Fruit fly (Drosophila melanogaster) whole organism, embryonic: ENCODE results near the gene Cul5.

ENCODE experiments used
- Ada2b ChIP-seq: fragments of 200-800 bp; sonication (Bioruptor generic); IDR thresholded peaks from 2 replicates; pipeline ENCODE4 v1.3.6; 2022; ENCODE audit warnings: missing biosample characterization, missing genetic modification characterization
- CG10366 ChIP-seq: fragments of 200-800 bp; sonication (Bioruptor generic); IDR thresholded peaks from 2 replicates; pipeline ENCODE4 v1.3.6; 2022; ENCODE audit warnings: missing biosample characterization, missing genetic modification characterization
- CG11085 ChIP-seq: fragments of 200-800 bp; sonication (Bioruptor generic); IDR thresholded peaks from 2 replicates; pipeline ENCODE4 v1.3.6; 2022; ENCODE audit warnings: missing biosample characterization, missing genetic modification characterization
- CG11456 ChIP-seq: fragments of 200-800 bp; sonication (Bioruptor generic); IDR thresholded peaks from 3 replicates; pipeline ENCODE4 v1.3.6; 2022; ENCODE audit warnings: missing biosample characterization, missing genetic modification characterization
- CG12071 ChIP-seq: fragments of 200-800 bp; sonication (Bioruptor generic); optimal IDR thresholded peaks from 3 replicates; lab custom pipeline; 2018; ENCODE audit warnings: missing biosample characterization, mild to moderate bottlenecking, missing genetic modification characterization
- CG12155 ChIP-seq: fragments of 200-800 bp; sonication (Bioruptor generic); optimal IDR thresholded peaks from 3 replicates; lab custom pipeline; 2016; ENCODE audit warnings: missing biosample characterization, missing genetic modification characterization
- CG13123 ChIP-seq: fragments of 200-800 bp; sonication (Bioruptor generic); optimal IDR thresholded peaks from 2 replicates; lab custom pipeline; 2016; ENCODE audit warnings: missing biosample characterization, missing genetic modification characterization
- CG14710 ChIP-seq: fragments of 200-800 bp; sonication (Bioruptor generic); optimal IDR thresholded peaks from 3 replicates; lab custom pipeline; 2019; ENCODE audit warnings: missing biosample characterization, mild to moderate bottlenecking, missing genetic modification characterization, moderate library complexity
- CG16813 ChIP-seq: fragments of 200-800 bp; sonication (Bioruptor generic); IDR thresholded peaks from 3 replicates; pipeline ENCODE4 v1.3.6; 2022; ENCODE audit warnings: missing biosample characterization, missing genetic modification characterization; ENCODE audit not compliant: partially characterized antibody
- CG16815 ChIP-seq: fragments of 200-800 bp; sonication (Bioruptor generic); optimal IDR thresholded peaks from 3 replicates; lab custom pipeline; 2017; ENCODE audit warnings: missing biosample characterization, mild to moderate bottlenecking, missing genetic modification characterization
- CG18262 ChIP-seq: fragments of 200-800 bp; optimal IDR thresholded peaks from 3 replicates; lab custom pipeline; 2019; ENCODE audit warnings: missing biosample characterization, mild to moderate bottlenecking, missing genetic modification characterization, moderate library complexity
- CG18599 ChIP-seq: fragments of 200-800 bp; sonication (Bioruptor generic); optimal IDR thresholded peaks from 3 replicates; lab custom pipeline; 2017; ENCODE audit warnings: missing biosample characterization, missing genetic modification characterization, mild to moderate bottlenecking, moderate library complexity, missing genetic modification reagents
- CG18764 ChIP-seq: fragments of 200-800 bp; sonication (Bioruptor generic); optimal IDR thresholded peaks from 3 replicates; lab custom pipeline; 2016; ENCODE audit warnings: missing biosample characterization, missing genetic modification characterization
- CG33213 ChIP-seq: fragments of 200-800 bp; sonication (Bioruptor generic); optimal IDR thresholded peaks from 3 replicates; lab custom pipeline; 2016; ENCODE audit warnings: missing biosample characterization, missing genetic modification characterization
- CG3726 ChIP-seq: fragments of 200-800 bp; sonication (Bioruptor generic); IDR thresholded peaks from 3 replicates; pipeline ENCODE4, ENCODE4 v1.3.6; 2022; ENCODE audit warnings: missing biosample characterization, missing genetic modification characterization
- CG5180 ChIP-seq: fragments of 200-800 bp; sonication (Bioruptor generic); optimal IDR thresholded peaks from 3 replicates; lab custom pipeline; 2017; ENCODE audit warnings: missing biosample characterization, missing genetic modification characterization, mild to moderate bottlenecking, moderate library complexity, missing genetic modification reagents
- CG5245 ChIP-seq: fragments of 200-800 bp; sonication (Bioruptor generic); optimal IDR thresholded peaks from 3 replicates; lab custom pipeline; 2016; ENCODE audit warnings: missing biosample characterization, missing genetic modification characterization
- Dbx ChIP-seq: fragments of 200-800 bp; sonication (Bioruptor generic); IDR thresholded peaks from 3 replicates; pipeline ENCODE4 v1.3.6; 2022; ENCODE audit warnings: missing biosample characterization, missing genetic modification characterization
- E2f1 ChIP-seq: fragments of 200-800 bp; sonication (Bioruptor generic); IDR thresholded peaks from 2 replicates; pipeline ENCODE4 v1.3.6; 2022; ENCODE audit warnings: missing biosample characterization, missing genetic modification characterization
- ERR ChIP-seq: fragments of 200-800 bp; sonication (Bioruptor generic); optimal IDR thresholded peaks from 2 replicates; lab custom pipeline; 2016; ENCODE audit warnings: missing biosample characterization, missing genetic modification characterization
- GATAe ChIP-seq: fragments of 200-800 bp; sonication (Bioruptor generic); conservative IDR thresholded peaks from 2 replicates; pipeline ENCODE4 v1.3.6; 2022; ENCODE audit warnings: missing biosample characterization, missing genetic modification characterization
- H2.0 ChIP-seq: fragments of 200-800 bp; sonication (Bioruptor generic); IDR thresholded peaks from 2 replicates; pipeline ENCODE4 v1.3.6; 2022; ENCODE audit warnings: missing biosample characterization, missing genetic modification characterization
- HLH4C ChIP-seq: fragments of 200-800 bp; sonication (Bioruptor generic); IDR thresholded peaks from 3 replicates; pipeline ENCODE4 v1.3.6; 2022; ENCODE audit warnings: missing biosample characterization, missing genetic modification characterization; ENCODE audit not compliant: partially characterized antibody
- HmgZ ChIP-seq: fragments of 200-800 bp; sonication (Bioruptor generic); optimal IDR thresholded peaks from 2 replicates; lab custom pipeline; 2018; ENCODE audit warnings: missing biosample characterization, mild to moderate bottlenecking, missing genetic modification characterization
- Hsf ChIP-seq: fragments of 200-800 bp; sonication (Bioruptor generic); optimal IDR thresholded peaks from 3 replicates; lab custom pipeline; 2016; ENCODE audit warnings: missing biosample characterization, missing genetic modification characterization
- Lhr ChIP-seq: fragments of 200-800 bp; sonication (Bioruptor generic); optimal IDR thresholded peaks from 3 replicates; lab custom pipeline; 2017; ENCODE audit warnings: mild to moderate bottlenecking, missing biosample characterization, missing genetic modification reagents, missing genetic modification characterization
- Meics ChIP-seq: fragments of 200-800 bp; sonication (Bioruptor generic); optimal IDR thresholded peaks from 2 replicates; lab custom pipeline; 2017; ENCODE audit warnings: missing biosample characterization, mild to moderate bottlenecking, missing genetic modification characterization
- Sox102F ChIP-seq: fragments of 200-800 bp; sonication (Bioruptor generic); optimal IDR thresholded peaks from 2 replicates; lab custom pipeline; 2018; ENCODE audit warnings: missing biosample characterization, mild to moderate bottlenecking, missing genetic modification characterization, moderate library complexity
- Trl ChIP-seq, 3 experiments: fragments of >200 bp in 2 of 3; fragments of 200-800 bp in 1 of 3; sonication (Bioruptor generic) in 1 of 3; optimal IDR thresholded peaks; 2 replicates in 1 of 3; 3 replicates in 2 of 3; lab custom pipeline; 2016 to 2017; ENCODE audit warnings: missing biosample characterization in 1 of 3, missing genetic modification characterization in 1 of 3
- Vsx1 ChIP-seq: fragments of 200-800 bp; sonication (Bioruptor generic); optimal IDR thresholded peaks from 2 replicates; lab custom pipeline; 2017; ENCODE audit warnings: missing biosample characterization, mild to moderate bottlenecking, missing genetic modification characterization, missing genetic modification reagents
- cato ChIP-seq: fragments of 200-800 bp; sonication (Bioruptor generic); optimal IDR thresholded peaks from 2 replicates; lab custom pipeline; 2016; ENCODE audit warnings: missing biosample characterization, missing genetic modification characterization, borderline replicate concordance
- cwo ChIP-seq: fragments of 200-800 bp; sonication (Bioruptor generic); optimal IDR thresholded peaks from 3 replicates; lab custom pipeline; 2017; ENCODE audit warnings: missing biosample characterization, missing genetic modification characterization, mild to moderate bottlenecking, moderate library complexity, missing genetic modification reagents
- da ChIP-seq: fragments of 200-800 bp; sonication (Bioruptor generic); optimal IDR thresholded peaks from 2 replicates; lab custom pipeline; 2016; ENCODE audit warnings: missing biosample characterization, missing genetic modification characterization
- fd102C ChIP-seq: fragments of 200-800 bp; sonication (Bioruptor generic); optimal IDR thresholded peaks from 2 replicates; lab custom pipeline; 2018; ENCODE audit warnings: missing biosample characterization, mild to moderate bottlenecking, missing genetic modification characterization, moderate library complexity
- fd3F ChIP-seq: fragments of 200-800 bp; sonication (Bioruptor generic); optimal IDR thresholded peaks from 2 replicates; lab custom pipeline; 2018; ENCODE audit warnings: missing biosample characterization, mild to moderate bottlenecking, missing genetic modification characterization, moderate library complexity
- gfzf ChIP-seq: fragments of 200-800 bp; sonication (Bioruptor generic); optimal IDR thresholded peaks from 2 replicates; lab custom pipeline; 2016; ENCODE audit warnings: missing biosample characterization, mild to moderate bottlenecking, missing genetic modification characterization, moderate library complexity
- lola ChIP-seq, 3 experiments: fragments of >200 bp in 2 of 3; fragments of 200-800 bp in 1 of 3; sonication (Bioruptor generic) in 1 of 3; optimal IDR thresholded peaks; 2 replicates each; lab custom pipeline; 2017 to 2019; ENCODE audit warnings: missing biosample characterization in 3 of 3, missing genetic modification characterization in 3 of 3, mild to moderate bottlenecking in 1 of 3, moderate library complexity in 1 of 3
- lov ChIP-seq, 2 experiments: fragments of 200-800 bp in 1 of 2; fragments of >200 bp in 1 of 2; sonication (Bioruptor generic) in 1 of 2; IDR thresholded peaks in 1 of 2; optimal IDR thresholded peaks in 1 of 2; 2 replicates in 1 of 2; 3 replicates in 1 of 2; pipeline versions ENCODE4 v1.3.6 to Lab custom; 2017 to 2022; ENCODE audit warnings: missing biosample characterization in 1 of 2, missing genetic modification characterization in 1 of 2
- oc ChIP-seq: fragments of 200-800 bp; sonication (Bioruptor generic); optimal IDR thresholded peaks from 2 replicates; lab custom pipeline; 2018; ENCODE audit warnings: missing biosample characterization, mild to moderate bottlenecking, missing genetic modification characterization, moderate library complexity
- org-1 ChIP-seq: fragments of 200-800 bp; sonication (Bioruptor generic); optimal IDR thresholded peaks from 2 replicates; lab custom pipeline; 2017; ENCODE audit warnings: missing biosample characterization, missing genetic modification characterization
- pan ChIP-seq, 4 experiments: fragments of >200 bp in 3 of 4; fragments of 200-800 bp in 1 of 4; sonication (Bioruptor generic) in 1 of 4; optimal IDR thresholded peaks in 3 of 4; IDR thresholded peaks in 1 of 4; 2 replicates each; pipeline versions ENCODE4 v1.3.6 to Lab custom; 2017 to 2022; ENCODE audit warnings: missing biosample characterization in 2 of 4, missing genetic modification characterization in 2 of 4, mixed read lengths in 1 of 4
- pzg ChIP-seq: fragments of 200-800 bp; sonication (Bioruptor generic); optimal IDR thresholded peaks from 3 replicates; lab custom pipeline; 2018; ENCODE audit warnings: missing biosample characterization, mild to moderate bottlenecking, missing genetic modification characterization, moderate library complexity
- repo ChIP-seq: fragments of 200-800 bp; sonication (Bioruptor generic); optimal IDR thresholded peaks from 2 replicates; lab custom pipeline; 2016; ENCODE audit warnings: missing biosample characterization, missing genetic modification characterization
- sd ChIP-seq: fragments of 200-800 bp; sonication (Bioruptor generic); optimal IDR thresholded peaks from 3 replicates; lab custom pipeline; 2018; ENCODE audit warnings: missing biosample characterization, mild to moderate bottlenecking, missing genetic modification characterization, moderate library complexity
- sna ChIP-seq: fragments of 200-800 bp; sonication (Bioruptor generic); IDR thresholded peaks from 2 replicates; pipeline ENCODE4 v1.3.6; 2022; ENCODE audit warnings: missing biosample characterization, missing genetic modification characterization; ENCODE audit not compliant: partially characterized antibody
- sug ChIP-seq: fragments of 200-800 bp; optimal IDR thresholded peaks from 2 replicates; lab custom pipeline; 2019; ENCODE audit warnings: missing biosample characterization, mild to moderate bottlenecking, missing genetic modification characterization, moderate library complexity
- wdn ChIP-seq: fragments of 200-800 bp; sonication (Bioruptor generic); IDR thresholded peaks from 2 replicates; pipeline ENCODE4 v1.3.6; 2022; ENCODE audit warnings: missing biosample characterization, missing genetic modification characterization

Gene Cul5

DNA sequence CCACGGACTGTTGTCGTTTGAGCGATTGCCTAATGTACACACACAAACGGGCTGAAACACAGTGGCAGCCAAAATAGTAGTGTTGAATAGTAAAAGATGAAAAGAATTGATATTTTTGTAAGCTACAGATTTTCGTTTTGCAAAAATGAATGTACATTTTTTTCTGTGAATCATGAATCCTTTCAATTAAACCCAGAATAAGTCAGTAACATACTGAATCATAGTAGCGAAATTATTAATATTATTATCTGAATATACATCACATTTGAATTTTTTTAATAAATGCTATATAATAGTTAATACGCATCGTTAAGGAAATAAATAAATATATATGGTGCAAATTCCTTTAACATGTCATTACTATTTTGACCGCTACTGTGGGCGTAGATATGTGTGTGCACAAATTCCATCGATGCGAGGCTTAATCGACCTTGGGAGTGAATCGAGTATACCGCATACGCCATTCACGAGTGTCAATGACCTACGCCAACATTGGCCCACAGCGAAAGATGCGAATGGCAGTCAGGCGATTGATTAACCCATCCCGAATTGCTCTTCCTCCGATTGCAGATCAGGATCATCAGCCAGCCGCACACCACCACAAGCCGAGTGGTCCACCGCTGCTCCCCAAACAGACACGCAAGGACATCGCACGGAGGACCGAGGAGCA lies 22.1 kb downstream of the Cul5 start (continued):
- TF ChIP-seq HLH4C (no peak), CG18599 (GFP tag; lab: Kevin White, UChicago) (no peak), sna (GFP tag; lab: Robert Waterston, UW) (no peak), sd (no peak), pan (optimal IDR thresholded peaks at IDR 0.05; lab: Kevin White, UChicago) (no peak), pan (GFP tag; optimal IDR thresholded peaks at IDR 0.05 in 1 of 2, IDR thresholded peaks at IDR 0.05 in 1 of 2) (peak in 1 of 2 experiments; percentile 44), CG5180 (GFP tag; lab: Kevin White, UChicago) (no peak), Hsf (GFP tag; lab: Kevin White, UChicago) (peak; percentile 32), gfzf (GFP tag; lab: Kevin White, UChicago) (no peak), HmgZ (tag; lab: Kevin White, UChicago) (peak; percentile 71), CG3726 (GFP tag; lab: Robert Waterston, UW) (0 out of 3 replicates have a peak, but pooled peaks have one; percentile 49), Lhr (GFP tag; lab: Kevin White, UChicago) (no peak), CG12071 (GFP tag; lab: Kevin White, UChicago) (no peak), E2f1 (GFP tag; lab: Robert Waterston, UW) (peak; percentile 54), CG5245 (GFP tag; lab: Kevin White, UChicago) (no peak), fd3F (GFP tag; lab: Kevin White, UChicago) (peak; percentile 57), cato (GFP tag; lab: Kevin White, UChicago) (peak; percentile 25), Vsx1 (GFP tag; lab: Kevin White, UChicago) (no peak), CG10366 (GFP tag; lab: Robert Waterston, UW) (peak; percentile 48; the same call in 1 of the 2 replicates), oc (tag; lab: Kevin White, UChicago) (no peak), ERR (no peak), Meics (GFP tag; lab: Kevin White, UChicago) (peak; percentile 78), CG12155 (GFP tag; lab: Kevin White, UChicago) (peak; percentile 39), CG11456 (GFP tag; lab: Robert Waterston, UW) (no peak), Ada2b (GFP tag; lab: Robert Waterston, UW) (peak; percentile 28), Trl (optimal IDR thresholded peaks at IDR 0.05; lab: Kevin White, UChicago) (no peak), Trl (GFP tag; optimal IDR thresholded peaks at IDR 0.05; lab: Kevin White, UChicago) (no peak), sug (tag; lab: Kevin White, UChicago) (no peak), CG18262 (tag; lab: Kevin White, UChicago) (peak; percentile 76), CG11085 (GFP tag; lab: Robert Waterston, UW) (no peak), CG14710 (tag; lab: Kevin White, UChicago) (peak; percentile 40), org-1 (GFP tag; lab: Kevin White, UChicago) (peak; percentile 72), da (GFP tag; lab: Kevin White, UChicago) (no peak), H2.0 (GFP tag; lab: Robert Waterston, UW) (no peak), Dbx (GFP tag; lab: Robert Waterston, UW) (0 out of 3 replicates have a peak, but pooled peaks have one; percentile 43), wdn (no peak), CG18764 (GFP tag; lab: Kevin White, UChicago) (peak; percentile 69), pzg (GFP tag; lab: Kevin White, UChicago) (no peak), GATAe (GFP tag; lab: Robert Waterston, UW) (no peak), CG16815 (GFP tag; lab: Kevin White, UChicago) (peak; percentile 22), CG13123 (GFP tag; lab: Kevin White, UChicago) (no peak), CG16813 (no peak), CG33213 (GFP tag; lab: Kevin White, UChicago) (no peak), Sox102F (GFP tag; lab: Kevin White, UChicago) (no peak), lola (GFP tag; optimal IDR thresholded peaks at IDR 0.05; lab: Kevin White, UChicago) (peak in 1 of 3 experiments; percentile 44), cwo (GFP tag; lab: Kevin White, UChicago) (peak; percentile 71), fd102C (no peak), repo (GFP tag; lab: Kevin White, UChicago) (no peak), lov (optimal IDR thresholded peaks at IDR 0.05; lab: Kevin White, UChicago) (no peak), lov (GFP tag; IDR thresholded peaks at IDR 0.05; lab: Robert Waterston, UW) (no peak)
